Fruit fly (Drosophila melanogaster) whole organism, larva: ENCODE results near the gene U2af38.

Experiments used
- noc ChIP-seq: fragments of 200-800 bp; sonication (Bioruptor generic); optimal IDR thresholded peaks from 3 replicates; lab custom pipeline; 2019; ENCODE audit warnings: missing biosample characterization, mild to moderate bottlenecking, missing genetic modification characterization, moderate library complexity

U2af38 gene

dm6 chr2L:277122-277671, 17.3 kb downstream of the U2af38 start, which contains the start of gene smo:
TSS of gene smo (plus strand) at chr2L:277582.
- TF ChIP-seq noc (tag; lab: Kevin White, UChicago) = no peak

- TF ChIP-seq noc (tag; lab: Kevin White, UChicago) = no peak
Observed at dm6 chr2L:273603-274002, 20.9 kb downstream of the U2af38 start, which contains the start of the genes mbm and CG11555. TSS of gene mbm (minus strand) at chr2L:273715. TSS of gene CG11555 (plus strand) at chr2L:273836.

DNA sequence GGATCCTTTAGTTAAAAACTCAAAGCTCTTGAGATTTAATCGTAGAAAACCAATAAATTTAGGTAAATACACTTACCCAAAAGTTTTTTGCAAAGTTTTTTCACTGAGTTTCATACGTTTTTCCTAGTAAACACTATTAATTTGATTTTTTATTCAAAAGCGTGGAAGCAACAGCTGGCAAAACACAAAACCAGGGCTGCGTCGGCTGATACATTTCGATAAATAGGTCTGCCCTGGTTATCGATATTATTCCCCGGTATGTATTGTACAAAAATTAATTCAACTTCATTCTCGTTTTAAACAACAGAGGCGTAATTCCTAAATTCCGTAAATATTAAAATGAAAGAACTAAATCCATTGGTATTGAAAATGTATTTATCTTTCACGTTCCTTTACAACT, 22.9 kb downstream of the U2af38 start, which contains the start of gene Dus1:
TSS of gene Dus1 (minus strand) at position 192 of the 400 bp plus-strand sequence.
- no peak for TF ChIP-seq noc (tag; lab: Kevin White, UChicago)

DNA sequence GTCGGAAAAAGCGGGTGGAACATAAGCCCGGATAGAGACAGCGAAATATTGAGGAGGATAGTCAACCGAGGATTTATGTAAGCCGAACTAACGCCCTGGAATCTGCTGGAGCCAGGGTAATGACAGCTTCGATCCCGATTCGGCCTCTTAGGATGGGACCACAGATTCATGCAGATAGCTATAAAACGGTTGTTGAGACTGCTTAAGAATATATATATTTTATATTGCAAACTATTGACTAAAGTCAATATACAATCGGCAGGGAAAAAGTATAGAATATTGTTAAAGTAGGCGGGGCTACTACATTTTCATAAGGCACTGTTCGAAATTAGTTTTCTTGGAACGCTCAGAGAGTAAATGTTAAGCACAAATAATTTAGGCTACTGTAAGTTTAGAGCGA, 25.7 kb downstream of the U2af38 start, which contains the start of gene CG3345:
TSS of gene CG3345 (plus strand) at position 301 of the 400 bp plus-strand sequence.
- no peak for TF ChIP-seq noc (tag; lab: Kevin White, UChicago)

DNA sequence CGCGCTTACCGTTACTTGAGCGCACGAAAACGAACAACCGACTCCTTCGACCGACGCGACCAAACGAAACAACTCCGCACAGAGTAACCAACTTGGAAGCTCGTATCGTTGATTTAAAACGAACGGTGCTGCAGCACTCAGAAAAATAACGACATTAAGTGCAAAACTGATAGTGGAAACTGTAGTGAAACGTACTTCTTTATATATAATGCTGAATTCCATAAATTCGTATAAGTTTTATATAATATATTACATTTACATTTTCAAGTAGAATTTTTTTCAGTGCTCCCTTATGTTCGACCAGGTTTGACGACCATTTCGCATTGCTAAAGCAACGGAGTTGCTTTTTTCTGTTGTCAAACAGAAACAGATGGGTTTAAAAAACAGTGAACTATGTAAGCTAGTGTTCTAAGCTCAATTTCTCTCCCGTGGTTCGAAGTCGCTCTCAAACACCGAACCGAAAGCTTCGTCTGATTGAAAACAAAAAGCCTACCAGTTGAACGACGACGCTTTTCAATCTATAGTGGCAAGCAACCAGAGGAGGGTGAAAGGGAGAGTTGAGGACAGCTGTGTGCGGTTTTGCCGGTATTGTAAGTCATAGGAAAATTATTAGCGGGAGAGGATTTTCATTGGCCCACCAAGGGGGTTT, 26.9 kb downstream of the U2af38 start, which contains the start of gene CG17075:
TSS of gene CG17075 (minus strand) at position 65 of the 649 bp plus-strand sequence.
- peak; percentile 68 for TF ChIP-seq noc (tag; lab: Kevin White, UChicago)

- TF ChIP-seq noc (tag; lab: Kevin White, UChicago) = no peak
Observed at dm6 chr2L:252174-252573, 42.3 kb downstream of the U2af38 start, which contains the start of gene Rpp30. TSS of gene Rpp30 (minus strand) at chr2L:252373.

dm6 chr2L:250507-251215, 43.8 kb downstream of the U2af38 start, which contains the start of gene kis:
TSS of gene kis (minus strand) at chr2L:250823.
- TF ChIP-seq noc (tag; lab: Kevin White, UChicago) = peak; percentile 24

- TF ChIP-seq noc (tag; lab: Kevin White, UChicago) = no peak
Observed at dm6 chr2L:249048-249825, 45.2 kb downstream of the U2af38 start.

DNA sequence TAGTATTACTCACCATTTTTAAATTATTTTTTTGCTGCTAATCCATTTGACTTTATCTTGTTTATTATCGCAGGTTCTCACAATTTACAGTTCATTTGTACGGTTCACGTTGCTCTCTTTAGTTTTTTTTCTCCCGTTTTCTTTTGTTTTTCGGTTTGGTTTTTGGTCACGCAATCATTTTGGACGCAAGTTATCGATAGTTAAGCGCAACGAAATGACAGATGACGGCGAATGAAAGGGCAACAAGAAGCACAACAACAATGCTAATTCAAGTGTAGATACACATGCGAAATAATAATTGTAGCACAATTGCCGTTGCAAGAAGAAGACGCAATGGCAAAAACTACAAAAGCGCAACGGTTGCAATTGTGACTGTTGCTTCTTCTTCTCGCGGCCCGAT, 45.9 kb downstream of the U2af38 start:
- no peak for TF ChIP-seq noc (tag; lab: Kevin White, UChicago)

DNA sequence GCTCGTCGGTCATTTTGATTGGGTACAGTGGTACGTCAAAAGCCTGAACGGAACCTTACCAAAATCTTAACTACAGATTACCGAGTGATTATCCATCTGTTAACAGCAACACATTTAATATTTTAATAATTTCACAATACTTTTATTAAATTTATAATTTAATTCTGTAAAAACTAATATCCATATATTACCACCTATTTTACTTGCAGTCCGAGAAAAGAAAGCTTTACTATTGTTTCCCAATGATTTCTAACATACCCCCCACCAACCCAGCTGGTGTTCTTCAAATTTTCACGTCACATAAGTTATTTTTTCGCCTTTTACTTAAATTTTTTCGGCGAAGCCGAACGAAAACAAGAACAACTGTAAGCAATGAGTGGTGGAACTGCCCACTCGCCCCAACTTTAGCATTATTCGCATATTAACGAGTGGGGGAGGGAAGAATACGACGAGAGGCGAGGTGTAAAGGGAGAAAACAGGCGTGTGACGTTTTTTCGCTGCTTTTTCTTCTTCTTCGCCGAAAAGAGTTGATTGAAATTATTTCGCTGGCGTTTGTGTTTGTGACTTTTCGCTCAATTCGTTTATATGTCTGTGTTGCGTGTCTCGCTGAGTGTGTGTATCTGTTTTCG, 46.5 kb downstream of the U2af38 start:
- peak; percentile 92 for TF ChIP-seq noc (tag; lab: Kevin White, UChicago)

DNA sequence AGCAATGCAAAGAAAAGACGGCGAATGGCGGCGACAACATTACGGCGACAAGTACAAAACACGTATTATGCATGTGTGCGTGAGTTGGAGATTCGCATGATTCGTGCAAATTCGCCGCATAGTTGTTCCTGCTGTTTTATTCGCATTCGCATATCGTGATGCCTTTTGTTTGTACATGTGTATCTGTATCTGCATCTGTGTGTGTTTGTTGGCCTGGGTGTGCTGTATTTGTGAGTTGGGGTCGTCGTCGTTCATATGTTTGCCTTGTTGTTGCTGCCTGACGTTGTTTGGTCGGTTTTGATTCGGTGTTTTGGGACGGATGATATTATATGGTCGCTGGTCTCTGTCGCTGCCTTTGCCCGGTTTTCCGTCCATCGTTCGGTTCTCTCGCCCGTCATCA, 47.0 kb downstream of the U2af38 start:
- no peak for TF ChIP-seq noc (tag; lab: Kevin White, UChicago)

- peak; percentile 11 for TF ChIP-seq noc (tag; lab: Kevin White, UChicago)
Observed at dm6 chr2L:246656-247340, 47.7 kb downstream of the U2af38 start.

- TF ChIP-seq noc (tag; lab: Kevin White, UChicago) = no peak
Observed at dm6 chr2L:244559-244958, 49.9 kb downstream of the U2af38 start.

dm6 chr2L:243819-244218, 50.7 kb downstream of the U2af38 start:
- TF ChIP-seq noc (tag; lab: Kevin White, UChicago) = peak; percentile 39
